Fruit fly (Drosophila melanogaster): ENCODE measurements around the gene Vsx1.

DNA sequence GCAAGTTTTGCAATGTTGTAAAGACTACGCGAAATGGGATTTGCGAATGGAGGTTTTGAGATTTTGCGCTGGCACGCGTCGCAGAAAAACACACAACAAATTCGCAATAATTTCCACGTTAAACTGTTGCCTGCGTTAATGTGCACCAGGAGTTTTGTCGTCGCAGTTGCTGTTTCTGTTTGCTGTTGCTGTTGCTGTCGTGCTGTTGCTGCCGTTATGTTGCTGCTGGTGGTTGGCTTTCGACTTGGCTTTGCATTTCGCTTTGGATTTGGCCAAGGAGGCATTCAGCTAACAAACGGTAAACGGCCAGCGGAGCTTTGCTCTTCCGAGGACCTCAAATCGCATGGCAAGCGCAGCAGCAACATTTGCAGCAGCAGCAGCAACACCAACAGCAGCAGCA lies 34.0 kb upstream of the Vsx1 start, which contains the start of gene Vsx2:
- TF ChIP-seq usp (GFP tag; optimal IDR thresholded peaks at IDR 0.05) = no peak
- no peak for TF ChIP-seq CG8478 (optimal IDR thresholded peaks at IDR 0.05)

Measured in whole organism.